Worm (Caenorhabditis elegans) whole organism, L3 larva: ENCODE measurements around the gene B0563.10.

Source experiments
- aly-2 ChIP-seq: fragments of 150-350 bp; optimal IDR thresholded peaks from 2 replicates; lab custom pipeline; 2014; ENCODE audit warnings: missing biosample characterization, missing genetic modification characterization
- ama-1 ChIP-seq: fragments of 150-350 bp; optimal IDR thresholded peaks from 2 replicates; lab custom pipeline; 2018
- ceh-28 ChIP-seq: fragments of 150-350 bp; optimal IDR thresholded peaks from 2 replicates; lab custom pipeline; 2014; ENCODE audit warnings: missing biosample characterization, missing genetic modification reagents, missing genetic modification characterization
- egl-5 ChIP-seq: fragments of 150-350 bp; optimal IDR thresholded peaks from 2 replicates; lab custom pipeline; 2017; ENCODE audit warnings: missing biosample characterization, missing genetic modification reagents, missing genetic modification characterization, inconsistent platforms
- mdl-1 ChIP-seq: fragments of 150-350 bp; optimal IDR thresholded peaks from 2 replicates; lab custom pipeline; 2014; ENCODE audit warnings: missing biosample characterization, missing genetic modification characterization
- pqm-1 ChIP-seq: fragments of 150-350 bp; optimal IDR thresholded peaks from 2 replicates; lab custom pipeline; 2017; ENCODE audit warnings: missing biosample characterization, missing genetic modification characterization, inconsistent platforms
- snpc-4 ChIP-seq: fragments of 150-350 bp; optimal IDR thresholded peaks from 2 replicates; lab custom pipeline; 2014; ENCODE audit warnings: missing biosample characterization, missing genetic modification characterization
- zag-1 ChIP-seq: fragments of 150-350 bp; optimal IDR thresholded peaks from 2 replicates; lab custom pipeline; 2014; ENCODE audit warnings: missing biosample characterization, missing genetic modification characterization
- ztf-11 ChIP-seq: fragments of 150-350 bp; optimal IDR thresholded peaks from 2 replicates; lab custom pipeline; 2014; ENCODE audit warnings: missing biosample characterization, missing genetic modification characterization

DNA sequence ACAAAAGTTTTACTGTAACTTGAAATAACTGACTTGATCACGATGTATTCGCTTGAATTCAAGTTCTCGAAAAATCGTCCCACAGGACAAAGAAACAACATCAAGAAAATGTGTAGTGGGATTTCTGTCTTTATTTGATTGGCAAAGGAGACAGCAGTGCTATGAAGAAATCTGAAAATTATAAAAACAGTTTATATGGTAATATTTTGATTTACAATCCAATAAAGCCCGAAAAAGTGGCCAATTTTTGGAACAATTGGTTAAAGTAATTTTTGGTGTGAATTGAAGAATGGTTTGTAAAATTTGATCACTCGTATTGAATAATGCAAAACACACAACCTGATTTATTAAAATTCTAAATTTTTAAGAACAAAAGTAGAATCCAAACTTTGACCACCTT is 13.8 kb upstream of the B0563.10 start, which contains the start of gene Y81B9A.4:
- TF ChIP-seq mdl-1 (tag; lab: Kevin White, UChicago) (no peak), snpc-4 (no peak), ceh-28 (no peak), ama-1 (lab: Kevin White, UChicago) (no peak), aly-2 (tag; lab: Kevin White, UChicago) (no peak), ztf-11 (no peak), egl-5 (tag; lab: Kevin White, UChicago) (no peak), pqm-1 (tag; lab: Kevin White, UChicago) (no peak), zag-1 (tag; lab: Kevin White, UChicago) (no peak)
